Worm (Caenorhabditis elegans): Measurements from ENCODE around the gene str-73.

ce11 chrV:16435510-16435909 lies 5.5 kb downstream of the str-73 start, which contains the start of the genes F26D2.13 and F26D2.14:
- TF ChIP-seq ztf-29 (GFP tag; IDR thresholded peaks at IDR 0.05) (no peak), klf-2 (GFP tag; conservative IDR thresholded peaks at IDR 0.05) (no peak)

Data from whole organism, midembryonic.